Worm (Caenorhabditis elegans) whole organism, mixed stage, embryonic: ENCODE results near the gene B0244.9.
A peak's percentile ranks its signal among the peaks of the same experiment; 100 is the strongest.

ENCODE experiments used
- M03D4.4 ChIP-seq: sonication (generic microtip); optimal IDR thresholded peaks from 2 replicates; lab custom pipeline; 2017; ENCODE audit warnings: mild to moderate bottlenecking, missing genetic modification characterization, missing compliant biosample characterization
- bed-3 ChIP-seq: fragments of 200-800 bp; sonication (Bioruptor generic); optimal IDR thresholded peaks from 3 replicates; lab custom pipeline; 2018; ENCODE audit warnings: mild to moderate bottlenecking, missing genetic modification characterization, moderate library complexity, missing compliant biosample characterization
- blmp-1 ChIP-seq: fragments of 150-350 bp; optimal IDR thresholded peaks from 2 replicates; lab custom pipeline; 2014; ENCODE audit warnings: missing biosample characterization, missing genetic modification characterization
- ceh-39 ChIP-seq: fragments of 150-350 bp; optimal IDR thresholded peaks from 2 replicates; lab custom pipeline; 2014; ENCODE audit warnings: missing biosample characterization, missing genetic modification characterization
- ceh-43 ChIP-seq: fragments of 200-800 bp; sonication (Bioruptor generic); optimal IDR thresholded peaks from 2 replicates; lab custom pipeline; 2018; ENCODE audit warnings: mild to moderate bottlenecking, missing genetic modification characterization, moderate library complexity, missing compliant biosample characterization
- ceh-83 ChIP-seq: fragments of 200-800 bp; sonication (Bioruptor generic); optimal IDR thresholded peaks from 2 replicates; lab custom pipeline; 2018; ENCODE audit warnings: mild to moderate bottlenecking, missing genetic modification characterization, missing compliant biosample characterization
- ces-1 ChIP-seq: fragments of 150-350 bp; optimal IDR thresholded peaks from 2 replicates; lab custom pipeline; 2014; ENCODE audit warnings: missing biosample characterization, missing genetic modification reagents, missing genetic modification characterization
- cnd-1 ChIP-seq: fragments of 200-800 bp; sonication (Bioruptor generic); optimal IDR thresholded peaks from 2 replicates; lab custom pipeline; 2018; ENCODE audit warnings: mild to moderate bottlenecking, missing genetic modification characterization, missing compliant biosample characterization
- drap-1 ChIP-seq: fragments of 200-800 bp; sonication (Bioruptor generic); optimal IDR thresholded peaks from 3 replicates; lab custom pipeline; 2018; ENCODE audit warnings: mild to moderate bottlenecking, missing genetic modification characterization, missing compliant biosample characterization
- elt-1 ChIP-seq: sonication (generic microtip); optimal IDR thresholded peaks from 2 replicates; lab custom pipeline; 2017; ENCODE audit warnings: missing genetic modification characterization, mild to moderate bottlenecking, missing compliant biosample characterization, antibody characterized with exemption, moderate library complexity, borderline replicate concordance; ENCODE audit not compliant: insufficient read depth
- elt-3 ChIP-seq: fragments of 150-350 bp; optimal IDR thresholded peaks from 2 replicates; lab custom pipeline; 2014; ENCODE audit warnings: missing biosample characterization, missing genetic modification characterization
- flh-1 ChIP-seq: fragments of 200-800 bp; sonication (Bioruptor generic); optimal IDR thresholded peaks from 2 replicates; lab custom pipeline; 2018; ENCODE audit warnings: mild to moderate bottlenecking, missing genetic modification characterization, moderate library complexity, missing compliant biosample characterization
- ham-2 ChIP-seq: fragments of 200-800 bp; sonication (Bioruptor generic); optimal IDR thresholded peaks from 2 replicates; lab custom pipeline; 2018; ENCODE audit warnings: mild to moderate bottlenecking, missing genetic modification characterization, missing compliant biosample characterization
- hlh-1 ChIP-seq: fragments of 150-350 bp; optimal IDR thresholded peaks from 2 replicates; lab custom pipeline; 2014; ENCODE audit warnings: missing biosample characterization, missing genetic modification reagents, missing genetic modification characterization
- lin-13 ChIP-seq: fragments of 150-350 bp; optimal IDR thresholded peaks from 2 replicates; lab custom pipeline; 2014; ENCODE audit warnings: missing biosample characterization, missing genetic modification characterization
- lin-32 ChIP-seq: fragments of 200-800 bp; sonication (Bioruptor generic); optimal IDR thresholded peaks from 2 replicates; lab custom pipeline; 2018; ENCODE audit warnings: mild to moderate bottlenecking, missing genetic modification characterization, missing compliant biosample characterization
- lsy-2 ChIP-seq: fragments of 150-350 bp; optimal IDR thresholded peaks from 2 replicates; lab custom pipeline; 2014; ENCODE audit warnings: missing biosample characterization, missing genetic modification characterization
- mab-5 ChIP-seq: fragments of 150-350 bp; optimal IDR thresholded peaks from 2 replicates; lab custom pipeline; 2014; ENCODE audit warnings: missing biosample characterization, missing genetic modification characterization
- mep-1 ChIP-seq: fragments of 150-350 bp; optimal IDR thresholded peaks from 2 replicates; lab custom pipeline; 2017; ENCODE audit warnings: missing biosample characterization, missing genetic modification reagents, missing genetic modification characterization, inconsistent platforms
- mls-2 ChIP-seq: sonication (generic microtip); optimal IDR thresholded peaks from 2 replicates; lab custom pipeline; 2016; ENCODE audit warnings: mild to moderate bottlenecking, missing genetic modification characterization, moderate library complexity, missing compliant biosample characterization
- nhr-12 ChIP-seq: fragments of 150-350 bp; optimal IDR thresholded peaks from 2 replicates; lab custom pipeline; 2014; ENCODE audit warnings: missing biosample characterization, missing genetic modification characterization
- nhr-2 ChIP-seq: fragments of 150-350 bp; optimal IDR thresholded peaks from 2 replicates; lab custom pipeline; 2014; ENCODE audit warnings: missing biosample characterization, missing genetic modification characterization
- nhr-237 ChIP-seq: fragments of 150-350 bp; optimal IDR thresholded peaks from 2 replicates; lab custom pipeline; 2014; ENCODE audit warnings: missing biosample characterization, missing genetic modification characterization
- nhr-28 ChIP-seq: fragments of 150-350 bp; optimal IDR thresholded peaks from 2 replicates; lab custom pipeline; 2014; ENCODE audit warnings: missing biosample characterization, missing genetic modification characterization
- nhr-76 ChIP-seq: sonication (generic microtip); optimal IDR thresholded peaks from 2 replicates; lab custom pipeline; 2017; ENCODE audit warnings: missing biosample characterization, missing genetic modification characterization
- pha-4 ChIP-seq: fragments of 150-350 bp; optimal IDR thresholded peaks from 2 replicates; lab custom pipeline; 2018; ENCODE audit warnings: missing biosample characterization, missing genetic modification reagents, missing genetic modification characterization
- sem-2 ChIP-seq: fragments of 200-800 bp; sonication (Bioruptor generic); optimal IDR thresholded peaks from 2 replicates; lab custom pipeline; 2018; ENCODE audit warnings: mild to moderate bottlenecking, missing genetic modification characterization, missing compliant biosample characterization
- snpc-4 ChIP-seq: fragments of 150-350 bp; optimal IDR thresholded peaks from 2 replicates; lab custom pipeline; 2014; ENCODE audit warnings: missing biosample characterization, missing genetic modification characterization
- sptf-1 ChIP-seq: sonication (generic microtip); optimal IDR thresholded peaks from 2 replicates; lab custom pipeline; 2017; ENCODE audit warnings: mild to moderate bottlenecking, missing genetic modification characterization, moderate library complexity, missing compliant biosample characterization
- tbx-8 ChIP-seq: fragments of 200-800 bp; sonication (Bioruptor generic); optimal IDR thresholded peaks from 2 replicates; lab custom pipeline; 2018; ENCODE audit warnings: mild to moderate bottlenecking, missing genetic modification characterization, moderate library complexity, missing compliant biosample characterization
- unc-120 ChIP-seq: sonication (generic microtip); optimal IDR thresholded peaks from 2 replicates; lab custom pipeline; 2017; ENCODE audit warnings: missing genetic modification characterization, missing compliant biosample characterization; ENCODE audit not compliant: poor library complexity, severe bottlenecking
- unc-39 ChIP-seq: fragments of 150-350 bp; optimal IDR thresholded peaks from 2 replicates; lab custom pipeline; 2014; ENCODE audit warnings: missing biosample characterization, missing genetic modification characterization
- unc-62 ChIP-seq: fragments of 150-350 bp; optimal IDR thresholded peaks from 2 replicates; lab custom pipeline; 2014; ENCODE audit warnings: missing biosample characterization, missing genetic modification reagents, missing genetic modification characterization
- zip-8 ChIP-seq: fragments of 150-350 bp; optimal IDR thresholded peaks from 2 replicates; lab custom pipeline; 2014; ENCODE audit warnings: missing biosample characterization, missing genetic modification characterization
- ztf-11 ChIP-seq: fragments of 150-350 bp; optimal IDR thresholded peaks from 2 replicates; lab custom pipeline; 2014; ENCODE audit warnings: missing biosample characterization, missing genetic modification characterization

B0244.9 gene

DNA sequence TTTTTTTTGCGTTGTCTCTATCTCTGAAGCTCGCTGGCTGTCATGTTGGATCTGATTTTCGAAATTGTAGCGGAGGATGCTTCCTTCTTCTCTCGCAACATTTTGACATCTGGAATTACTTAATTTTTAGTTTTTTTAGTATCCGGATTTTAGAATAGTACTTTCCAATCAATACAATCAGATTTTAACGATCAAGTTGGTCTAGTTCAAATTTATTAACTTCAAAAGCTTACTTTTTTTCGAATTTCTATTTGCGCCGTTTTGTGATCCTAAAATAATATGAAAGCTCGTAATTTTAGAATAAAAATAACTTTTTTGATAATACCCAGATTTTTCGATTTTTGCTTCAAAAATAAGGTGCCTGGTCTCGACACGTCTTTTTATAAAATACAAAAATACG, 20.8 kb downstream of the B0244.9 start, which contains the start of gene B0336.12:
B0336.12 (minus strand) TSS at position 101 of the 400 bp plus-strand sequence.
- TF ChIP-seq hlh-1 (tag; lab: Kevin White, UChicago) = no peak
- no peak for TF ChIP-seq nhr-237
- TF ChIP-seq zip-8 (tag; lab: Kevin White, UChicago) = no peak
- no peak for TF ChIP-seq nhr-2 (tag; lab: Kevin White, UChicago)
- no peak for TF ChIP-seq pha-4 (tag; lab: Kevin White, UChicago)
- TF ChIP-seq ceh-43 (GFP tag; lab: Kevin White, UChicago) = no peak
- TF ChIP-seq ceh-39 (tag; lab: Kevin White, UChicago) = no peak
- no peak for TF ChIP-seq ham-2 (GFP tag; lab: Kevin White, UChicago)
- TF ChIP-seq unc-39 (tag; lab: Kevin White, UChicago) = no peak
- no peak for TF ChIP-seq cnd-1 (tag; lab: Kevin White, UChicago)
- no peak for TF ChIP-seq blmp-1 (tag; lab: Kevin White, UChicago)
- TF ChIP-seq ces-1 = no peak

DNA sequence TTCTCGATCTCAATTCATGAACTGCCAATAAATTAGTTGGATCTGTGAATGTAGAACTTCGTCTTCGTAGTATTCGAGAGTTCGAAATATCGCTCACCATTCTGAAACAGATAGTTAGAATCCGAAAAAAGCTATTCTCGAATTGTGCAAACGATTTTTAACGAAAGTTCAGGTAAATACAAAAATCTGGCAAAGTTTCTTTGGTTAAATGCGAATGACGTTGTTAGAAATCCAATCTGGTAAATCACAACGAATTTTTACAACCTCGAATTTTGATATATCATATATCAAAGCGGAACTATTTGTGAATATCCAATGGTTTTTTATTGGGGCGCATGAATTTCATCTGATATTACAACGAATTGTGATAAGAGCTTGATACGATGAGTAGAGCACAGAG, 21.6 kb downstream of the B0244.9 start, which contains the start of gene hpo-28:
hpo-28 (minus strand) TSS at position 101 of the 400 bp plus-strand sequence.
- TF ChIP-seq unc-62 (GFP tag; lab: Kevin White, UChicago) (no peak), hlh-1 (tag; lab: Kevin White, UChicago) (peak; percentile 9)

DNA sequence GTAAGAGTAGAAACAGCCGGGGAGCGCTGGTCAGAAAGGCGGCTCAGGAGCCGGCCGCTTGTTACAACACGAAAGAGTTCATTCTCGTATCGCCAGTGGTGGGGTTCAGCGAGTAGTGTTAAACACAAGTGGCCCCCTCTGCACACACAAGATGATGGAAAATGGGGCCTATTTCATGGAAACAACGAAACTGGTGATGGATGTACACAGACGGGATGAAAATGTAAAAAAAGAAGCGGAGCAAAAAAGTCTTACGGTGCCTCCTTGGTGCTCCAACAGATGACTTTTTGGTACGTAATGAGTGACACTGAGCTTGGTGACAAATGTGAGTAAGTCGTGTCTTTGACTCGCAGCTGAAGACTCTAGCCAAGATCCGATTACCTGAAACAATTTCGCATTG, 22.8 kb downstream of the B0244.9 start:
- peak; percentile 22 for TF ChIP-seq hlh-1 (tag; lab: Kevin White, UChicago)
- peak; percentile 31 for TF ChIP-seq unc-120 (tag; lab: Kevin White, UChicago)
- TF ChIP-seq snpc-4 (tag; lab: Kevin White, UChicago) = no peak

DNA sequence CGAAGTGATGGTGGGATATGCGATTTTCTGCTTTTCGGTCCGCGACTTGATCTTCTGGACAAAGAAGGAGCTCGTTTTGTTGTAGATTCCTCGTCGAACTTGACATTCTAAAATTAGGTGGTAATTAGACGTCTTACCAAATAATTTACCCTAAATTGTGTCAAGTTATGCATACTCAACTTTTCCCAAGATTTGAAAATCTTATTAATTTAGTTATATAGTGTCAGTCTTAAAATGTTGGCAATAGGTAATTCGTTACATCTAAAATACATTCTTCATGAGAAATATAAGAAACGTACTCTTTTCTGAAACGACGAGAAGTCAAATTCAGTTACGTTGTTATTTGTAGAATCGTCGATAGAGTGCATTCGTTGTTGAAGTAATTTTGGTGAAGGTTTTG, 23.3 kb downstream of the B0244.9 start:
- TF ChIP-seq bed-3 (GFP tag; lab: Kevin White, UChicago) = no peak
- TF ChIP-seq unc-39 (tag; lab: Kevin White, UChicago) = no peak
- TF ChIP-seq unc-120 (tag; lab: Kevin White, UChicago) = no peak
- TF ChIP-seq ham-2 (GFP tag; lab: Kevin White, UChicago) = no peak
- no peak for TF ChIP-seq lin-13
- TF ChIP-seq M03D4.4 = no peak
- no peak for TF ChIP-seq mls-2 (tag; lab: Kevin White, UChicago)
- no peak for TF ChIP-seq ceh-83 (GFP tag; lab: Kevin White, UChicago)
- no peak for TF ChIP-seq nhr-237
- TF ChIP-seq lsy-2 = no peak
- TF ChIP-seq snpc-4 (tag; lab: Kevin White, UChicago) = no peak

DNA sequence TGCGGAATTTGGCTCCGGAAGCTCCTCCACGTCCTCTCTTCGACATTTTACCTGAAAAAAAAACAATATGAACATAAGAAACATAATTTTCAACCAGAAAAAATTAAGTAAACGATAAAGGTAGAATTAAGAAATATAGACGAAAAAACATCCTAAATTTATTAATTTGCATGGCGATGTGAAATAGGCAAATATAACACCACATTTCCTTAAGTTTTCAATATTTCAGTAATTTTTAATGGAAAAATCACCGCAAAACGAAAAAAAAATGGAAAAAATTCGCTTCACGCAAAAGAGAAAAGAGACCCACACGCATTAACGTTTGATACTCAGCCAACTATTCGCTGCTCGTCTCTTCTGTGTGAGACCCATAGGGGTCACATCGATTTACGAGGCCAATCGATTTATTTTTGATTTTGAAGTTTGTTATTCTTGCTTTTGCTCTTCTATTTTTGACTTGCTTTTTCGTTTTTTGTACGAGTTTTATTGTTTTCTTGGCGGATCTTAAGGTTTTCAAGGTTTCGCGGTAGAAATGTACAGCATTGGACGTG, 24.7 kb downstream of the B0244.9 start, which contains the start of gene rpl-23:
rpl-23 (minus strand) TSS at position 51 of the 551 bp plus-strand sequence.
- TF ChIP-seq lsy-2 = peak; percentile 89
- no peak for TF ChIP-seq nhr-76 (tag; lab: Kevin White, UChicago)
- TF ChIP-seq pha-4 (tag; lab: Kevin White, UChicago) = peak; percentile 93
- no peak for TF ChIP-seq nhr-12 (tag; lab: Kevin White, UChicago)
- peak; percentile 92 for TF ChIP-seq unc-120 (tag; lab: Kevin White, UChicago)
- TF ChIP-seq flh-1 (GFP tag; lab: Kevin White, UChicago) = no peak
- no peak for TF ChIP-seq unc-39 (tag; lab: Kevin White, UChicago)
- TF ChIP-seq elt-1 (tag; lab: Kevin White, UChicago) = no peak
- no peak for TF ChIP-seq cnd-1 (tag; lab: Kevin White, UChicago)
- peak; percentile 94 for TF ChIP-seq nhr-237
- peak; percentile 37 for TF ChIP-seq ztf-11 (tag; lab: Kevin White, UChicago)
- TF ChIP-seq ceh-39 (tag; lab: Kevin White, UChicago) = peak; percentile 97
- no peak for TF ChIP-seq M03D4.4
- no peak for TF ChIP-seq nhr-2 (tag; lab: Kevin White, UChicago)
- peak; percentile 98 for TF ChIP-seq mep-1 (tag; lab: Kevin White, UChicago)
- no peak for TF ChIP-seq ham-2 (GFP tag; lab: Kevin White, UChicago)
- TF ChIP-seq lin-32 (GFP tag; lab: Kevin White, UChicago) = no peak
- TF ChIP-seq blmp-1 (tag; lab: Kevin White, UChicago) = no peak
- no peak for TF ChIP-seq drap-1 (GFP tag; lab: Kevin White, UChicago)
- TF ChIP-seq sptf-1 (tag; lab: Kevin White, UChicago) = peak; percentile 62
- TF ChIP-seq mls-2 (tag; lab: Kevin White, UChicago) = peak; percentile 33
- no peak for TF ChIP-seq ceh-83 (GFP tag; lab: Kevin White, UChicago)
- peak; percentile 92 for TF ChIP-seq lin-13
- peak; percentile 12 for TF ChIP-seq elt-3 (tag; lab: Kevin White, UChicago)
- peak; percentile 66 for TF ChIP-seq unc-62 (GFP tag; lab: Kevin White, UChicago)
- TF ChIP-seq hlh-1 (tag; lab: Kevin White, UChicago) = peak; percentile 90
- no peak for TF ChIP-seq ceh-43 (GFP tag; lab: Kevin White, UChicago)
- no peak for TF ChIP-seq bed-3 (GFP tag; lab: Kevin White, UChicago)
- no peak for TF ChIP-seq snpc-4 (tag; lab: Kevin White, UChicago)
- TF ChIP-seq tbx-8 (GFP tag; lab: Kevin White, UChicago) = no peak
- TF ChIP-seq mab-5 (tag; lab: Kevin White, UChicago) = peak; percentile 85
- TF ChIP-seq nhr-28 (tag; lab: Kevin White, UChicago) = no peak
- TF ChIP-seq zip-8 (tag; lab: Kevin White, UChicago) = no peak
- no peak for TF ChIP-seq sem-2 (GFP tag; lab: Kevin White, UChicago)
- peak; percentile 90 for TF ChIP-seq ces-1
